Fruit fly (Drosophila melanogaster) whole organism, wandering third instar larva: ENCODE measurements around the gene Icmt.

Source experiments
- Abd-B ChIP-seq: fragments of >200 bp; optimal IDR thresholded peaks from 2 replicates; lab custom pipeline; 2017; ENCODE audit warnings: missing biosample characterization, missing genetic modification characterization
- CG32264 ChIP-seq: fragments of 200-800 bp; sonication (Bioruptor generic); optimal IDR thresholded peaks from 2 replicates; lab custom pipeline; 2016; ENCODE audit warnings: missing biosample characterization, missing genetic modification characterization
- CG9705 ChIP-seq: fragments of 200-800 bp; sonication (Bioruptor generic); optimal IDR thresholded peaks from 2 replicates; lab custom pipeline; 2018; ENCODE audit warnings: missing biosample characterization, mild to moderate bottlenecking, missing genetic modification characterization
- CrebA ChIP-seq: fragments of 200-800 bp; sonication (Bioruptor generic); optimal IDR thresholded peaks from 2 replicates; lab custom pipeline; 2016; ENCODE audit warnings: missing biosample characterization, mild to moderate bottlenecking, missing genetic modification characterization, borderline replicate concordance
- Dfd ChIP-seq: fragments of >200 bp; optimal IDR thresholded peaks from 2 replicates; lab custom pipeline; 2017; ENCODE audit warnings: missing biosample characterization, missing genetic modification characterization
- Dif ChIP-seq: fragments of 200-275, 200-300 bp; sonication (Bioruptor generic); optimal IDR thresholded peaks from 2 replicates; lab custom pipeline; 2018; ENCODE audit warnings: missing biosample characterization, missing genetic modification characterization; ENCODE audit not compliant: partially characterized antibody
- GATAd ChIP-seq: sonication (Bioruptor generic); optimal IDR thresholded peaks from 2 replicates; lab custom pipeline; 2016; ENCODE audit warnings: missing biosample characterization, missing genetic modification characterization
- HLH106 ChIP-seq: fragments of 200-800 bp; optimal IDR thresholded peaks from 3 replicates; lab custom pipeline; 2019; ENCODE audit warnings: missing biosample characterization, mild to moderate bottlenecking, missing genetic modification characterization, moderate library complexity
- Hnf4 ChIP-seq: fragments of 200-800 bp; sonication (Bioruptor generic); optimal IDR thresholded peaks from 2 replicates; lab custom pipeline; 2016; ENCODE audit warnings: missing biosample characterization, mild to moderate bottlenecking, missing genetic modification characterization
- Hr78 ChIP-seq: fragments of >200 bp; optimal IDR thresholded peaks from 2 replicates; lab custom pipeline; 2017; ENCODE audit warnings: missing biosample characterization, missing genetic modification characterization
- Hr83 ChIP-seq: fragments of 200-300 bp; sonication (Bioruptor generic); optimal IDR thresholded peaks from 2 replicates; lab custom pipeline; 2016; ENCODE audit warnings: missing biosample characterization, mild to moderate bottlenecking, missing genetic modification characterization, moderate library complexity; ENCODE audit not compliant: poor library complexity, severe bottlenecking
- Jra ChIP-seq: sonication (Bioruptor generic); optimal IDR thresholded peaks from 2 replicates; lab custom pipeline; 2016; ENCODE audit warnings: missing biosample characterization, missing genetic modification characterization
- Mio ChIP-seq: sonication (Bioruptor generic); optimal IDR thresholded peaks from 2 replicates; lab custom pipeline; 2016; ENCODE audit warnings: missing biosample characterization, missing genetic modification characterization
- Myc ChIP-seq: fragments of >200 bp; optimal IDR thresholded peaks from 2 replicates; lab custom pipeline; 2017
- N ChIP-seq: fragments of >200 bp; optimal IDR thresholded peaks from 2 replicates; lab custom pipeline; 2018; ENCODE audit warnings: missing biosample characterization, missing external identifiers, missing genetic modification characterization
- OdsH ChIP-seq: fragments of 200-800 bp; sonication (Bioruptor generic); optimal IDR thresholded peaks from 2 replicates; lab custom pipeline; 2016; ENCODE audit warnings: missing biosample characterization, mild to moderate bottlenecking, missing genetic modification characterization
- Rel ChIP-seq, 2 experiments: fragments of 200-800 bp; sonication (Bioruptor generic) in 1 of 2; optimal IDR thresholded peaks; 2 replicates in 1 of 2; 3 replicates in 1 of 2; lab custom pipeline; 2016 to 2019; ENCODE audit warnings: mild to moderate bottlenecking in 2 of 2, missing biosample characterization in 2 of 2, missing genetic modification characterization in 2 of 2, moderate library complexity in 1 of 2
- Sp1 ChIP-seq: fragments of 200-800 bp; sonication (Bioruptor generic); optimal IDR thresholded peaks from 3 replicates; lab custom pipeline; 2019; ENCODE audit warnings: missing biosample characterization, mild to moderate bottlenecking, missing genetic modification characterization, moderate library complexity
- Vsx2 ChIP-seq: fragments of 200-300, 225-300 bp; sonication (Bioruptor generic); optimal IDR thresholded peaks from 2 replicates; lab custom pipeline; 2018; ENCODE audit warnings: missing biosample characterization, missing genetic modification characterization; ENCODE audit not compliant: partially characterized antibody
- br ChIP-seq: fragments of 200-800 bp; sonication (Bioruptor generic); optimal IDR thresholded peaks from 2 replicates; lab custom pipeline; 2016; ENCODE audit warnings: missing biosample characterization, missing genetic modification characterization
- brk ChIP-seq: fragments of 200-800 bp; sonication (Bioruptor generic); optimal IDR thresholded peaks from 2 replicates; lab custom pipeline; 2016; ENCODE audit warnings: missing biosample characterization, mild to moderate bottlenecking, missing genetic modification characterization
- dl ChIP-seq, 2 experiments: fragments of 175-275, 200-275 bp in 1 of 2; fragments of 200-275 bp in 1 of 2; sonication (Bioruptor generic); optimal IDR thresholded peaks; lab custom pipeline; 2018; ENCODE audit warnings: mild to moderate bottlenecking in 2 of 2, missing biosample characterization in 2 of 2, missing genetic modification characterization in 2 of 2, moderate library complexity in 2 of 2; ENCODE audit not compliant: partially characterized antibody in 2 of 2, insufficient read depth in 1 of 2
- dmrt93B ChIP-seq: fragments of 200-800 bp; sonication (Bioruptor generic); optimal IDR thresholded peaks from 2 replicates; lab custom pipeline; 2018; ENCODE audit warnings: missing biosample characterization, mild to moderate bottlenecking, missing genetic modification characterization
- dsf ChIP-seq: sonication (Bioruptor generic); optimal IDR thresholded peaks from 2 replicates; lab custom pipeline; 2016; ENCODE audit warnings: missing biosample characterization, missing genetic modification characterization, borderline replicate concordance
- ey ChIP-seq: fragments of 200-800 bp; sonication (Bioruptor generic); optimal IDR thresholded peaks from 2 replicates; lab custom pipeline; 2016; ENCODE audit warnings: missing biosample characterization, missing genetic modification characterization
- foxo ChIP-seq, 2 experiments: fragments of 200-800 bp; sonication (Bioruptor generic); optimal IDR thresholded peaks; 2 replicates in 1 of 2; 3 replicates in 1 of 2; lab custom pipeline; 2016 to 2017; ENCODE audit warnings: missing biosample characterization in 2 of 2, missing genetic modification characterization in 2 of 2
- fru ChIP-seq: fragments of 200-800 bp; sonication (Bioruptor generic); optimal IDR thresholded peaks from 3 replicates; lab custom pipeline; 2016; ENCODE audit warnings: missing biosample characterization, mild to moderate bottlenecking, missing genetic modification characterization
- h ChIP-seq: fragments of 200-800 bp; sonication (Bioruptor generic); optimal IDR thresholded peaks from 3 replicates; lab custom pipeline; 2016; ENCODE audit warnings: missing biosample characterization, mild to moderate bottlenecking, missing genetic modification characterization
- jim ChIP-seq: fragments of 175-275, 200-325 bp; sonication (Bioruptor generic); optimal IDR thresholded peaks from 2 replicates; lab custom pipeline; 2016; ENCODE audit warnings: missing biosample characterization, mild to moderate bottlenecking, missing genetic modification characterization
- lola ChIP-seq: fragments of >200 bp; optimal IDR thresholded peaks from 2 replicates; lab custom pipeline; 2017; ENCODE audit warnings: missing biosample characterization, missing genetic modification characterization
- pan ChIP-seq: fragments of >200 bp; optimal IDR thresholded peaks from 2 replicates; lab custom pipeline; 2017
- psq ChIP-seq: fragments of 200-800 bp; sonication (Bioruptor generic); optimal IDR thresholded peaks from 3 replicates; lab custom pipeline; 2017; ENCODE audit warnings: missing biosample characterization, mild to moderate bottlenecking, missing genetic modification characterization, moderate library complexity
- rgr ChIP-seq: fragments of 200-800 bp; sonication (Bioruptor generic); optimal IDR thresholded peaks from 3 replicates; lab custom pipeline; 2016; ENCODE audit warnings: missing biosample characterization, mild to moderate bottlenecking, missing genetic modification characterization
- sage ChIP-seq: fragments of 200-800 bp; sonication (Bioruptor generic); optimal IDR thresholded peaks from 2 replicates; lab custom pipeline; 2016; ENCODE audit warnings: missing biosample characterization, mild to moderate bottlenecking, missing genetic modification characterization
- sv ChIP-seq: fragments of 200-800 bp; sonication (Bioruptor generic); optimal IDR thresholded peaks from 3 replicates; lab custom pipeline; 2016; ENCODE audit warnings: missing biosample characterization, missing genetic modification characterization
- tai ChIP-seq: sonication (Bioruptor generic); optimal IDR thresholded peaks from 2 replicates; lab custom pipeline; 2016; ENCODE audit warnings: missing biosample characterization, missing genetic modification characterization
- usp ChIP-seq: fragments of >200 bp; optimal IDR thresholded peaks from 2 replicates; lab custom pipeline; 2017; ENCODE audit warnings: missing biosample characterization, missing genetic modification characterization
- woc ChIP-seq: sonication (Bioruptor generic); optimal IDR thresholded peaks from 2 replicates; lab custom pipeline; 2016; ENCODE audit warnings: missing biosample characterization, mild to moderate bottlenecking, missing genetic modification characterization

Icmt gene

dm6 chr3L:13007946-13008462 is 10.1 kb upstream of the Icmt start:
- no peak for TF ChIP-seq psq (GFP tag; lab: Kevin White, UChicago)
- no peak for TF ChIP-seq dmrt93B (GFP tag; lab: Kevin White, UChicago)
- no peak for TF ChIP-seq CrebA (GFP tag; lab: Kevin White, UChicago)
- TF ChIP-seq foxo (GFP tag; optimal IDR thresholded peaks at IDR 0.05; lab: Kevin White, UChicago) = no peak
- TF ChIP-seq Dif = no peak
- no peak for TF ChIP-seq sage
- TF ChIP-seq woc (GFP tag; lab: Kevin White, UChicago) = no peak
- no peak for TF ChIP-seq h (GFP tag; lab: Kevin White, UChicago)

dm6 chr3L:13011511-13011910 is 6.6 kb upstream of the Icmt start, which contains the start of gene Cul6:
Gene Cul6 (minus strand): TSS chr3L:13011685.
- TF ChIP-seq Jra (GFP tag; lab: Kevin White, UChicago) (no peak), Myc (no peak), Hr83 (no peak), jim (GFP tag; lab: Kevin White, UChicago) (no peak), Rel (GFP tag; optimal IDR thresholded peaks at IDR 0.05; lab: Kevin White, UChicago) (no peak), Rel (tag; optimal IDR thresholded peaks at IDR 0.05; lab: Kevin White, UChicago) (peak; percentile 87), lola (GFP tag; lab: Kevin White, UChicago) (no peak), CrebA (GFP tag; lab: Kevin White, UChicago) (no peak), dmrt93B (GFP tag; lab: Kevin White, UChicago) (no peak), Mio (GFP tag; lab: Kevin White, UChicago) (no peak), GATAd (GFP tag; lab: Kevin White, UChicago) (no peak), foxo (GFP tag; optimal IDR thresholded peaks at IDR 0.05; lab: Kevin White, UChicago) (peak in 1 of 2 experiments; percentile 26), ey (GFP tag; lab: Kevin White, UChicago) (no peak), Vsx2 (GFP tag; lab: Kevin White, UChicago) (no peak), psq (GFP tag; lab: Kevin White, UChicago) (no peak), N (GFP tag; lab: Kevin White, UChicago) (no peak), sv (GFP tag; lab: Kevin White, UChicago) (no peak), CG32264 (no peak), HLH106 (no peak), tai (GFP tag; lab: Kevin White, UChicago) (peak; percentile 53), Dfd (GFP tag; lab: Kevin White, UChicago) (no peak), rgr (peak; percentile 1), sage (no peak), usp (no peak), dl (GFP tag; optimal IDR thresholded peaks at IDR 0.05; lab: Kevin White, UChicago; ENCODE audit: insufficient read depth in 1 of 2, partially characterized antibody in 2 of 2) (no peak), OdsH (GFP tag; lab: Kevin White, UChicago) (no peak), pan (lab: Kevin White, UChicago) (no peak), Hr78 (GFP tag; lab: Kevin White, UChicago) (no peak), fru (GFP tag; lab: Kevin White, UChicago) (peak; percentile 5), Sp1 (GFP tag; lab: Kevin White, UChicago) (no peak), woc (GFP tag; lab: Kevin White, UChicago) (no peak), CG9705 (GFP tag; lab: Kevin White, UChicago) (no peak), br (no peak), dsf (GFP tag; lab: Kevin White, UChicago) (no peak), h (GFP tag; lab: Kevin White, UChicago) (no peak), Hnf4 (GFP tag; lab: Kevin White, UChicago) (peak; percentile 18), brk (GFP tag; lab: Kevin White, UChicago) (peak; percentile 6), Abd-B (GFP tag; lab: Kevin White, UChicago) (no peak), Dif (no peak)
